Worm (Caenorhabditis elegans): ENCODE results near the gene F52B10.3.

DNA sequence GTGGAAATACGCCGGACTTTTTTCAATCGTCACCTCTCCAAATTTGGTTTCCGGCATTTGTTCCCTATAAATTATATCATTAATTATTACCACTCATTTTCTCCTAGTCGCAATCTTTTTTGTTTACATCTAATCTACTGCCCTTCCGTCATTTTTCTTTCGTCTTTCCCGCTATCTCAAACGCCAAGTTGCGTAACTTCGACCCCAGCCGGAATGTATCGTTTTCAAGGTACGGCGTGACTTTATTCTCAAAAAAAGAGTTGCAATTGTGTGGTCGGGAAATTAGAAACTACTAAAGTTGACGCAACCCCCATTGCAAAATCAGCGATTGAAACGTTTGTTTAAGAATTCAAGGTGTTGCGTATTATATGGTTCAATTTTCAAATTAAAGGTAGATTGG is 21.3 kb upstream of the F52B10.3 start:
- TF ChIP-seq mab-5 (tag; optimal IDR thresholded peaks at IDR 0.05): no peak
- no peak for TF ChIP-seq C34F6.9 (tag; optimal IDR thresholded peaks at IDR 0.05)
- TF ChIP-seq Y55F3AM.14 (GFP tag; optimal IDR thresholded peaks at IDR 0.05): no peak
